Fruit fly (Drosophila melanogaster) ovary, adult (tissue): ENCODE measurements around the gene CG43897.

Experiments
- CG17801 ChIP-seq: fragments of 200-800 bp; optimal IDR thresholded peaks from 2 replicates; lab custom pipeline; 2019; ENCODE audit warnings: missing biosample characterization, mild to moderate bottlenecking, missing genetic modification characterization, moderate library complexity; ENCODE audit not compliant: partially characterized antibody

Gene CG43897

DNA sequence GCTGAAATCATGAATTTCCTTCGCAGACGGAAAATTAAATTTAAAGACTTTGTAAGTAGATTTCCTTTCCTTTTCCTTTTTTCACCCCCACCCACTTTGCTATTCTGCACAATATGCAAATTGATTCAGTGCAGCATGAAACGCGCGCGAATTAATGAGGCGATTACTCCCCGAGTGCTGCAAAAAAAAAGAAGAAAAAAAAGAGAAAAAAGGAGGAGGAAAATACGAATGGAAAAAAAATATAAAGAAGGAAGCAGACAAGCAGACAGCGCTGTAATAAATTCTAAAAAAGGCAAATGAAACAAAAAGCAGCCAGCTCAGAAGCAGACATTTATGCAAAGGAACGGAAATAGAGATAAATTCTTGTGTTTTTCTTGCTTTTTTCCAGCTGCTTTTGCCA lies 35.1 kb downstream of the CG43897 start:
- no peak for TF ChIP-seq CG17801 (GFP tag; lab: Kevin White, UChicago)

DNA sequence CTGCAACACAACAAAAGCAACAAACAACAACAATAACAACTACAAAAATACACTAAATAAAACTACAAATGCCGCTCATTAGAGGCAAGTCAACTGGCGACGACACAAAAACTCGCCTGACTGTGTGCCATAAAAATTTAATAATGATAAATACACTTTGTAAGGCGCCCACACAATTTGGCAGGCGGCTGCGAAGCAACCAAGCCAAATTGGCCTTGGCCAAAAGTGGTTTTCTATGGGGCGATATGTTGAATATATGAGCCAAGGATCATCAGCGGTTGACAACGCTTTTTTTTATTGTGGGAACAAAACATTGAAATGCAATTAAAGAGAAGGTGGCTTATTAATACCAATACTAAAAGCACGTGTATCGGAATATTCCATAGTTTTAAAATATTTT lies 36.5 kb downstream of the CG43897 start:
- no peak for TF ChIP-seq CG17801 (GFP tag; lab: Kevin White, UChicago)

DNA sequence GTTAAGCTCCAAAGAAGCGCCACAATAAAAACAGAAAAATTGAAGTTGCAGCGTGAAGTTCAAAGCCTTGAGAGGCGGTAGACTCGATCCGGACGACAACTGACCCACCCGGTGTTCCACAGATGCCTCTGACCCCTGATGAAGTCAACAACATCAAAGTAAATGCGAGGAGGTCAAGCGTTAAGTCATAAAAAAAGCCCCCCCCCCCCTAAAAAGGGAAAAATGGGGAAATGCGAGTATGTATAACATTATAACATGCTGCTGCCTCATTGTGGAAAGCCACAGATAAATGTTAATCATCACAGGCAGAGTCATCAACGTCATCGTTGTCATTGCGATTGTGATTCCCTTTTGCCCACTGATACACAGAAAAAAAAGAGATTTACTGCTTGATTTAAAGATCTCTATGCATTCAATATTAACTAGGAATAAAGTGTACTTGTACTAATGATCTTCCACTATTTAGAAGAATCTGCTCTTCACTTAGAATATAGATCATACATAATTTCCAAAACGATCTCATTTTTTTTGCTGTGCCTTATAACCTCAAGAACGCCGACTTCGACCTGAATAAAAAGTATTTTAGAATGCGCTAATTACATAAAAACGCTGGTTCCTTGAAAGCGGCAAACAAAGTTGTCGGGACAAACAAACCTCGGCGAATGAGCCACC lies 37.5 kb downstream of the CG43897 start:
- no peak for TF ChIP-seq CG17801 (GFP tag; lab: Kevin White, UChicago)

DNA sequence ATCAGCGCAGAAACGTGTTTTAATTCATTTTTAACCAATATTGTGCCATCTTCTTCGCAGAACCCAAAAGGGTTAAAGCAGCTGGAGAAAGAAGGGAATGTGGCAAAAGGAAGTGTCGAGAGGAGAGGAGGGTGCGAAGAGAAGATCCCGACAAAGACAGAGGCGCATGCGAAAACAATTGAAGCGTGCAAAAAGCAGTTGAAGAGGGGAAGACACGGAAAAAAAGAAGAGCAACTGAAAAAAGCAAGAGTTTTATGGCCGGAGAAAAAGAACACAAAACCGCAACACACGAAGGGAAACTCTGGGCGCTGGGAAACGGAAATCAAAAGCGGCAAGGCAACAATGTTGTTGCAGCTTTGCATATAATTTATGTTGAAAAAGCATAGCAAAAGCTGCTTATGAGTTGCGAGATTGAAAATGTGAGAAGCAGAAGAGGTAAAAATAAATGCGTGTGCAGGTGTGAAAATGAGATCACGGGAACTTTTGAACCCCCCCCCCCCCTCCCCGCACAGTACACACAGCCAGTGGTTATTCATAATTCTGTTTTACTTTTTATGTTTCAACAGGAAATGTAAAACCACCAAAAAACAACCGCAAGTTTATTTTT lies 39.6 kb downstream of the CG43897 start:
- no peak for TF ChIP-seq CG17801 (GFP tag; lab: Kevin White, UChicago)

DNA sequence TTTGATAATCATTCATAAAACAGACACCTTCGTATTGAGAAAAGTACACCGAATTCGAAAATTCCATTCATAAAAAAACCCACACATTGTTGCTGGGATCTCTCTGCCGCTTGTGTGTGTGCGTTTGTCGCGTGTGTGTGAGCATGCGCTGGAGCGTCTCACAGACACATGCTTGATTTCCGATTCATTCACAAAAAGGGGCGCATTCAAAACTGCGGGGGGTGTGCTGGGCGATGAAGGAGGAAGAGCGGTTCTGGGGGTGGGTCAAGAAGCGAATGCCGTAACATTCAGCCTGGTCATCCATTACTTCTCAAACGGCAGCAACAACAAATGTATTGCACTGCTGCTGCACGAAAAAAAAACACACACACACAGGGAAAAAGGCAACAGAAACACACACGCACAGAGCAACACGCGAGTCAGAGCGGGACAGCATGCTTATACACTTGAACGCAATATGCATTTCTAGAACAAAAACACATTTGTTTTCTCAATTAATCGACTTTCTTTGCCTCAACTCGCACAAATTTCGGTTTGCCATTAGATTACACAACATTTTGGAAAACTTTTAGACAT lies 40.3 kb downstream of the CG43897 start:
- no peak for TF ChIP-seq CG17801 (GFP tag; lab: Kevin White, UChicago)

DNA sequence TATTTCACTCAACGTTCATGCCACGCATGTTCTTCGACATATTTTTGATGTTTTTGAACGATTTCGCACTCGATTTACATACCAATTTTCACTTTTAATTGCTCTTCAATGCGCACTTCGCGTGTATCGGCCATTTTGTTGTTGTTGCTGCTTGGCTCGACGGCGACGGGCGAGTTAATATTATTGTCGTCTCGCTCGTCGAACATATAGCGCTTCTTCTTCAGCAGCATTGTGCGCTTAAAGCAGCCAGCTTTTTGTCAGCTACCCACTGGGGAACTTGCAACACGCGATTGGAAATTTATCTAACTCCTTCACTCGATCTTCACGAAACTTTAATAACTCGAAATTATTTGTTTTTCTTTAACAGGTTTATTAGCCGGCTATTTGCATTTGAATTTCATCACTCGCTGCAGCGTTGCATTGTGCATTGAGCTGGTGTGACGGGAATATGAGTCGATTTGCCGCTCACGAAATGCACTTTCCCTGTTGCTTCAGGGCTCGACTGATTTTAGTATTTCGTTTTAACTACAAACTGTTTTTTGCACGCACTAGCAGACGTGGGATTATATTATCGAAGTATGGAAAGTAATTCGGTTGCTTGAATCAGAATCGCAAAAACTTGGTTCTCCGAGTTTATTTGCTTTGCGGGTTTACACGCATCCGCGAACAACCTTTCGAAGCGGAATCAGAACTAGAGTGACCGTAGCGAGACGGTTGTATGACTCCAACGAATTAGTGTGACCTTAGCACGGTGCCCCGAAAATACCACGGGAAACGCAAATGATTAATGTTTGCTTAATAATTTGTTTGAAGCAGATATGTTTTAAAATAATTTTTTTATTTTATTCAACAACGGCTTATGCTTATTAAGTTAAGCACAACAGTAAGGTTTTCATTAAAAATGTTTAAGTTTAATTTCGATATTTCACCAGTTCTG lies 41.2 kb downstream of the CG43897 start, which contains the start of gene RasGAP1:
Gene RasGAP1 (minus strand): TSS at position 703 of the 937 bp plus-strand sequence.
- peak; percentile 8 for TF ChIP-seq CG17801 (GFP tag; lab: Kevin White, UChicago)

DNA sequence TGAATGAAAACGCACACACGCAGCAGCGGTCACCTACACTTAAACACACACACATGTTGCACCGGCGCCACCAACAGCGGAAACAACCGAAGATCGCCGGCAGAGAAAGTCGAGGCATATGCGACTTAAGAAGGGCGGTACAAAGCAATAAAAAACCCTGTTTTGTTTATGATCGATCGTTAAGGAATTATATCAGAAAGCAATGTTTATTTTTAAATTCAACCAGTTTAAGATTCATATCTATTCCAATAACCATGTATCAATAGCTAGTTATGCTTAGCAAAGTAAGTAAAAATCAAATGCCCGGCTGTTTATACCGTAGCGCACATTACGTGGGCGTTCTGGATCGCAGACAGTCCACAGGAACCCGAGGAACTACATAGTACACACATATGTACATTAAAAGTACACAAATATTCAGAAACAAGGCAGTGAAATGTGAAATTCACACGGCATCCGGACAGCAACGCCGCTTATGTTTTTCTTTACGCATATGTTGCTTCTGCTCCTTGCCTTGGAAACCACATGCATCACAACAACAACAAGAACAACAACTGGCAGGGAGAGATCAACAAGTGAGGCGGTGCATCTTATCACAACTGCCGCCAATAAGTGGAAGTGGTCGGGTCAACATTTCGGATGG lies 42.3 kb downstream of the CG43897 start:
- TF ChIP-seq CG17801 (GFP tag; lab: Kevin White, UChicago): peak; percentile 95

DNA sequence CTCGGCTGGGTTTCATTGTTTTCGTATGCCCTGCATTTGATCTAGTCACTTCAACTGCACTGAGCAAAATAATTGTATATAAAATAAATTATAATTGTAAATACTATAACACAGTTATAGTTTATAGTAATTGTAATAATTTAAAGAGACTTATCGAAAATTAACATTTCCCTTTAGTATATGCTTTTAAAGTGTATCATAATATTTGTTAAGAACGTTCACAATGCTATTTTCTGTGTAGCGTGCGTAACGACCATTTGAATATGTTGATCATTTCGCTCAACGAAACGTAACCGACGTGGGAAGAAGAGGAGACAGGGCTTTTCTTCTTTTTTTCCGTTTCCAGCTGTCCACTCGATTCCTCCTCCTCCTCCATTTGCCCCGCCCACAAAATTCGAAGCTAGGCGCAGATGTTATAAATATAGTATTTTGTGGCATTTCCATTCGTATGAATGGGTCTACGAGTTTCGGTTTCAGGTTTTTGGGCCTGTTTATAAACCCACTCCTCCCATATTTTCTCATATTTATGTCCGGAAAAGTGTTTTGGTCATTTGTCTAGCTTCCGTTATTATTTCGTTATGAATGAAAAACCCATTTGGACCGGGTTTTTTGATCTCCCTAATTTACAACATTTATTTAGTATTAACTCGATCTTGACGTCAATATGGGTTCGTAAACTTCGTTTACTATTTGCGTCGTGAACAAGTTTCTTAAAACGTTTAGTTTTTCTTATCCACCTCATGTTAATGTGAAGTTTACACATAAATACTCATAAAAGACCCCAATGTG lies 43.0 kb downstream of the CG43897 start:
- peak; percentile 58 for TF ChIP-seq CG17801 (GFP tag; lab: Kevin White, UChicago)

DNA sequence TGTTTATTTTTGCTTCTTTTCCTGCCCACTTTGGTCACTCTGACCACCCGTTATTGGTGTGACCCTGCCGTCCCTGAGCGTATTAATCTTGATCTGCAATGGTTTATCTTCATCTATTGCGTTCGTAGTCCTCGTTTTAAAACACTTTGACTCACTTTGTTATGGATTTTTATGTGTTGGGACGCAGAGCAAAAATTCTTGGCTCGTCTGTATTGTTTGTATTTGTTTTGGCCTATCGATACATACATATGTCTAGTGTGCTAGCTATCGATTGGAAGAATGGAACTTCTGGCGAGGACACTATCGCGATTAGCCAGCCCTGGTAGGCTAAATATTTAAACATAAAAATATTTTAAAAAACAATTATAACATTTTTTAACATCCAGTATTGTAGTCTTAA lies 46.0 kb downstream of the CG43897 start, which contains the start of gene CG10809:
Gene CG10809 (minus strand): TSS at position 266 of the 400 bp plus-strand sequence.
- TF ChIP-seq CG17801 (GFP tag; lab: Kevin White, UChicago): peak; percentile 24

DNA sequence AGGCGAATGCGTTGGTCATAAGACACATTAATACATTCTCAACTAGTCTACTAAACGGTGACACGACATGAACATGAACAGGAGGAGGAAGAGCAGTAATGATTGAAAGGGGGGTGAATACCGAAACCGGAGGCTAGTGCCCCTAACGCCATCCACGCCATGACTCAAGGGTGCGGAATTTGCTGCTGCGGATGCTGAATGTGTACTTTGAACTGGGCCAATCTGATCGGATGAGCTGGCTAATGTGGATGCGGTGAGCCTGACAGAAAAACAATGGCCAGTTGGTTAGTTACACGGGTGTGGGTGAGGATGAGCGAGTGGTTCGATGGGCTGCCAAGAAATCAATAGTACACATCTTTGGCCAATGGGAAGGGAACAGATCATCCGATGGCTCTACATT lies 50.0 kb downstream of the CG43897 start:
- no peak for TF ChIP-seq CG17801 (GFP tag; lab: Kevin White, UChicago)

DNA sequence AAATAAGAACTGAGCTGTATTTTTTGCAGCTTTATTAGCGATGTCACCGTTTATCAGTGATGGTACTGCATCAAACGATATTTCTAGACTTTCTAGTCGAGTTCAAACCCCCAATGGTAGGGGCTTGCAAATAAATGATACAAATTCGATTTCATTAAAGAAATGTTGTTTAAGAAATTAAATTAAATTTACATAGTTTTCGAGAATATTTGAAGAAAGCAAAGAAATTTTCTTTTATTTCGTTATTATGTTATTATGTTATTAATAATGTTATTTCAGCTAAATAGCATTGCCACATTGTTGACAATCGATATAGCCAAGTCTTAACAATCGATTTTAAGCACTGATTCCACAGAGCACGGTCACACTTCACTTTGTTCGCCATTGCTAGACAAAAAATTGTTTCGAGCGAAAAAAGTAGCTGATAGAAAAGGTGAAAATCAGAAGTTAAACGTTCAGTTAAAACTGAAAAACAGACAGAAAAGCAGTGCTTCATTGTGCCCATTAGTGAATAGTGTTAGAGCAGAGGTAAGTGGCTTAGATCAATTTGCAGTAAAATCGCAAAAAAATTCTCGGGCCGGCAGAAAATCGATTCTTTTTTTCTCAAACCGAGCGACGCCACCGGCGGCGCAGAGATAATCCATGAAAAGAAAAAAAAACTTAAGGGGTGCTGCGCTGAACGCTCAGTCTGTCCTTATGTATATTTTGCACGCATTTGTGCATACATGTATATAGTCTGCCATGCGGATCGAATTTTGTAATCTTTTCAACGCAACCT lies 50.8 kb downstream of the CG43897 start, which contains the start of the genes iPLA2-VIA and Ciz1:
Gene iPLA2-VIA (minus strand): TSS at position 75 of the 778 bp plus-strand sequence.
Gene Ciz1 (plus strand): TSS at position 365 of the 778 bp plus-strand sequence.
- TF ChIP-seq CG17801 (GFP tag; lab: Kevin White, UChicago): peak; percentile 4

DNA sequence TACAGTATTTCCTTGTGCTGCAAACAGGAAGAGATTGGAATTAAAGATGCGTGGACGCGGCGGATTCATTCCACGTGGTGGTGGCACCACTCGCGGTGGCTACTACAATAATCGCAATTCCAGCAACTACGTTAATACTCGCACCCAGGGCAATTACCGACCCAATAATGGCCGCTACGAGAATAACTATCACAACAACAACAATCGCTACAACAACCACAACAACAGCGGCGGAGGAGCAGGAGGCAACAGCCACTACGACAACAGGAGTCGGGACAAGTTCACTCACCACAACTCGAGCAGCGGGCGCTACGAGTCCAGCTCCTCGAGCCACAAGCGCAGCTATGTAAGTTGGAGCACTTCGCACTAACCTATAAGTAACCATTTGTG lies 51.4 kb downstream of the CG43897 start:
- TF ChIP-seq CG17801 (GFP tag; lab: Kevin White, UChicago): no peak

DNA sequence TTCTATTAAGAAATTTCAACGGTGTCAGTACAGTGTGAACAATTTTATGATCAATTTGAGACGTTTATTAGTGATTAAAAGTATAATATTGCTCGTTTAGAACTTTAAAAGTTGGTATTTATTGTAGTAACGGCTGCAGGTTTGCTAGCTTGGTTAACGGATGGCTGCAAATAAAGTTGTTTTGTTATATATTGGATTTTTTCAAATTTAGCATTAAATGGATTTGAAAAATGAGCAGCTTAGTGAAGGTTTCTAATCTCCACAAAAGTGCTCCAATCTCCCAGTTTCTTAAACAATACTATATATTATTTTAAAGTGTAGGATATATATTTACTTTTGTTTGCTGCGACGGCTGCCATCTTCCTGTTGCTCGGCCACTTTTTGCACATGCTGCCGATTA lies 58.4 kb downstream of the CG43897 start:
- TF ChIP-seq CG17801 (GFP tag; lab: Kevin White, UChicago): no peak
